Worm (Caenorhabditis elegans): Measurements from ENCODE around the gene nspb-3.

DNA sequence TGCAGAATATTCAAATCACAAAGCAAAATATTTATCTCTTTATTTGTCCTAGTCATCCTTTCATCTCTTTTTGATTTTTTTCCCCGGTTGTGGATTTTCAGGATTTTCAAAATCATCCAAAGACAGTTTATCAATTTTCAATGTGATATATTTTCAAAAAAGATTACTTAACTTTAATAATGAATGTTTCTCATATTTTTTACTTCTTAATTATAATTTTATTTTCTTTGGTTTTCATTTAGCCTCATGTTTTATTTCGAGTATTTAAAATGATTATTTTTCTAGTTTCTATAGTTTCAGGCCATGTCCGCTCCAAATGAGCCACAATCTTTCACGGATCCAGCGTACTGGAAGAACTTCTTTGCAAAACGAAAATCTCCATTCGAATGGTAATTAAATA, 40.0 kb upstream of the nspb-3 start, which contains the start of gene metl-13:
- TF ChIP-seq flt-1 (GFP tag; IDR thresholded peaks at IDR 0.05) (no peak), cog-1 (tag; optimal IDR thresholded peaks at IDR 0.05) (no peak), T22C8.4 (GFP tag; IDR thresholded peaks at IDR 0.05) (no peak)

All from whole organism, midembryonic.